Worm (Caenorhabditis elegans): ENCODE measurements around the gene dlc-3.

DNA sequence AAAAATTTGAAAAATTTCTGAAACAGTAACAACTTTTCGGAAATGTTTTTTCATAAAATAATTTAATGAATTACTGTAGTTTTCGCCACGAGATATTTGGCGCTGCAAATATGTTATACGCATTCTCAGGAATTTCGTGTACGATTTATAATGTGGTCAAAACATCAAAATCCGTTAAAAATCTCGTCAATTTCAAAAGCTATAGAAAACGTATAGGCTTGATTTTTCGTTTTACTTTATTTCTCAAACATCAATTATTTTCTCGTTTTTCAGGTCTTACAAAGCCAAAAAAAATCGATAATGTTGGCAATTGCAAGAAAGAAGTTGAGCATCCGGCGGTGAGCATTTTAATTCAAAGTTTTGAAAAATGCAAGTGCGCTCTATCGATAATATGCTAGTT is 10.9 kb downstream of the dlc-3 start, which contains the start of gene dlc-4:
- TF ChIP-seq F49E8.2 (tag; optimal IDR thresholded peaks at IDR 0.05; ENCODE audit: insufficient read depth), result no peak
- no peak for TF ChIP-seq unc-62 (GFP tag; optimal IDR thresholded peaks at IDR 0.05)
- no peak for TF ChIP-seq F39B2.1 (GFP tag; IDR thresholded peaks at IDR 0.05)
- TF ChIP-seq D2030.7 (GFP tag; IDR thresholded peaks at IDR 0.05), result no peak
- TF ChIP-seq snpc-4 (GFP tag; optimal IDR thresholded peaks at IDR 0.05), result no peak
- TF ChIP-seq snpc-4 (tag; optimal IDR thresholded peaks at IDR 0.05), result no peak
- no peak for TF ChIP-seq chd-7 (tag; optimal IDR thresholded peaks at IDR 0.05)
- TF ChIP-seq bed-2 (GFP tag; IDR thresholded peaks at IDR 0.05), result no peak
- TF ChIP-seq B0019.2 (GFP tag; conservative IDR thresholded peaks at IDR 0.05), result no peak
- TF ChIP-seq snpc-3.4 (tag; optimal IDR thresholded peaks at IDR 0.05), result no peak
- TF ChIP-seq hrde-1 (tag; optimal IDR thresholded peaks at IDR 0.05; ENCODE audit: borderline replicate concordance), result no peak
- TF ChIP-seq zfh-2 (GFP tag; conservative IDR thresholded peaks at IDR 0.05), result no peak
- TF ChIP-seq ama-1 (optimal IDR thresholded peaks at IDR 0.05), result no peak
- no peak for TF ChIP-seq ama-1 (GFP tag; optimal IDR thresholded peaks at IDR 0.05)
- TF ChIP-seq let-607 (tag; optimal IDR thresholded peaks at IDR 0.05), result no peak
- TF ChIP-seq sea-2 (GFP tag; IDR thresholded peaks at IDR 0.05), result no peak
